Worm (Caenorhabditis elegans) whole organism, mixed stage, embryonic: ENCODE results near the gene Y48A6B.14.

Experiments used
- elt-3 ChIP-seq: fragments of 150-350 bp; optimal IDR thresholded peaks from 2 replicates; lab custom pipeline; 2014; ENCODE audit warnings: missing biosample characterization, missing genetic modification characterization
- mab-5 ChIP-seq: fragments of 150-350 bp; optimal IDR thresholded peaks from 2 replicates; lab custom pipeline; 2014; ENCODE audit warnings: missing biosample characterization, missing genetic modification characterization
- mep-1 ChIP-seq: fragments of 150-350 bp; optimal IDR thresholded peaks from 2 replicates; lab custom pipeline; 2017; ENCODE audit warnings: missing biosample characterization, missing genetic modification reagents, missing genetic modification characterization, inconsistent platforms
- nhr-12 ChIP-seq: fragments of 150-350 bp; optimal IDR thresholded peaks from 2 replicates; lab custom pipeline; 2014; ENCODE audit warnings: missing biosample characterization, missing genetic modification characterization
- nhr-28 ChIP-seq: fragments of 150-350 bp; optimal IDR thresholded peaks from 2 replicates; lab custom pipeline; 2014; ENCODE audit warnings: missing biosample characterization, missing genetic modification characterization
- nhr-76 ChIP-seq: sonication (generic microtip); optimal IDR thresholded peaks from 2 replicates; lab custom pipeline; 2017; ENCODE audit warnings: missing biosample characterization, missing genetic modification characterization
- pha-4 ChIP-seq: fragments of 150-350 bp; optimal IDR thresholded peaks from 2 replicates; lab custom pipeline; 2018; ENCODE audit warnings: missing biosample characterization, missing genetic modification reagents, missing genetic modification characterization
- snpc-4 ChIP-seq: fragments of 150-350 bp; optimal IDR thresholded peaks from 2 replicates; lab custom pipeline; 2014; ENCODE audit warnings: missing biosample characterization, missing genetic modification characterization
- sptf-1 ChIP-seq: sonication (generic microtip); optimal IDR thresholded peaks from 2 replicates; lab custom pipeline; 2017; ENCODE audit warnings: mild to moderate bottlenecking, missing genetic modification characterization, moderate library complexity, missing compliant biosample characterization
- unc-39 ChIP-seq: fragments of 150-350 bp; optimal IDR thresholded peaks from 2 replicates; lab custom pipeline; 2014; ENCODE audit warnings: missing biosample characterization, missing genetic modification characterization
- unc-62 ChIP-seq: fragments of 150-350 bp; optimal IDR thresholded peaks from 2 replicates; lab custom pipeline; 2014; ENCODE audit warnings: missing biosample characterization, missing genetic modification reagents, missing genetic modification characterization
- ztf-11 ChIP-seq: fragments of 150-350 bp; optimal IDR thresholded peaks from 2 replicates; lab custom pipeline; 2014; ENCODE audit warnings: missing biosample characterization, missing genetic modification characterization

- TF ChIP-seq mab-5 (tag; lab: Kevin White, UChicago): no peak
- no peak for TF ChIP-seq elt-3 (tag; lab: Kevin White, UChicago)
- no peak for TF ChIP-seq mep-1 (tag; lab: Kevin White, UChicago)
- TF ChIP-seq unc-39: no peak
- TF ChIP-seq ztf-11 (tag; lab: Kevin White, UChicago): no peak
- no peak for TF ChIP-seq nhr-12 (tag; lab: Kevin White, UChicago)
- TF ChIP-seq nhr-76 (tag; lab: Kevin White, UChicago): no peak
- TF ChIP-seq snpc-4 (tag; lab: Kevin White, UChicago): no peak
- no peak for TF ChIP-seq sptf-1
- no peak for TF ChIP-seq unc-62 (GFP tag; lab: Kevin White, UChicago)
- TF ChIP-seq nhr-28: no peak
- TF ChIP-seq pha-4 (tag; lab: Kevin White, UChicago): no peak
Observed at ce11 chrIII:11074214-11074613, 42.8 kb downstream of the Y48A6B.14 start, which contains the start of gene str-261.
